Worm (Caenorhabditis elegans) whole organism, L4 larva: ENCODE measurements around the gene iglr-2.

ENCODE experiments used
- F49E8.2 ChIP-seq: sonication (generic microtip); optimal IDR thresholded peaks from 2 replicates; lab custom pipeline; 2016; ENCODE audit warnings: missing compliant biosample characterization, mild to moderate bottlenecking, missing genetic modification characterization, borderline replicate concordance
- Y75B8A.6 ChIP-seq: fragments of 200-800 bp; sonication (Bioruptor generic); IDR thresholded peaks from 2 replicates; pipeline ENCODE4 v1.3.6; 2022; ENCODE audit warnings: missing genetic modification reagents, missing genetic modification characterization, missing compliant biosample characterization
- lsy-2 ChIP-seq, 2 experiments: fragments of 150-350 bp in 1 of 2; sonication (generic microtip) in 1 of 2; optimal IDR thresholded peaks; 2 replicates each; lab custom pipeline; 2014 to 2017; ENCODE audit warnings: missing biosample characterization in 2 of 2, missing genetic modification characterization in 2 of 2
- nhr-10 ChIP-seq: fragments of 150-350 bp; optimal IDR thresholded peaks from 2 replicates; lab custom pipeline; 2014; ENCODE audit warnings: missing biosample characterization, missing genetic modification characterization
- zip-2 ChIP-seq: fragments of 150-350 bp; optimal IDR thresholded peaks from 2 replicates; lab custom pipeline; 2014; ENCODE audit warnings: missing biosample characterization, missing genetic modification characterization

DNA sequence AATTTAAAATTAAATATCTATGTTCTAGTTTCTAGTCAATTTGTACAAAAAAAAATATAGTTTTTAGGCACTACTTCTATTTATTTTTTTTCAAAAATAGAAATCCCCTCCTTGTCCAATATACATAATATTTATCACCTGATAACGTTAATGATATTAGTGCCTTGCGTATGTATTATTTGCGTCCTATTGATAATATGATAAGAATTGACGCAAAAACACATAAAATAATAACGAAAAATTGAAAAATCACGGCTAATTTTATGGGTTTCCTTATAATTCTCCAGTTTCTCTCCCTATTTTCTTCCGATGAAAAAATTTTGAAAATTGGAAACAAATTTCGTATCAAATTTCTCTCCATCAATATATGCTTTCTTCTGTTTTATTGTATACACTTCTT, 31.4 kb downstream of the iglr-2 start:
- TF ChIP-seq zip-2 (tag; lab: Kevin White, UChicago) (no peak), Y75B8A.6 (GFP tag; lab: Robert Waterston, UW) (no peak), nhr-10 (tag; lab: Kevin White, UChicago) (no peak), lsy-2 (tag; optimal IDR thresholded peaks at IDR 0.05; lab: Kevin White, UChicago) (no peak), F49E8.2 (tag; lab: Kevin White, UChicago) (no peak)
